Fruit fly (Drosophila melanogaster): ENCODE data around the gene CG6650.

dm6 chr3L:13987578-13987977 lies 43.7 kb upstream of the CG6650 start, which contains the start of gene CG9040:
- no peak for TF ChIP-seq woc (GFP tag; optimal IDR thresholded peaks at IDR 0.05)
- TF ChIP-seq dl (GFP tag; optimal IDR thresholded peaks at IDR 0.05; ENCODE audit: insufficient read depth in 1 of 2, partially characterized antibody in 2 of 2): no peak
- TF ChIP-seq h (GFP tag; optimal IDR thresholded peaks at IDR 0.05): no peak
- TF ChIP-seq rgr (GFP tag; optimal IDR thresholded peaks at IDR 0.05): no peak
- TF ChIP-seq Hr78 (GFP tag; optimal IDR thresholded peaks at IDR 0.05): no peak

Measured in whole organism, wandering third instar larva.